Fruit fly (Drosophila melanogaster) whole organism, embryonic: ENCODE measurements around the gene Ppm1.

Experiments
- Abd-B ChIP-seq: fragments of 200-800 bp; sonication (Bioruptor generic); optimal IDR thresholded peaks from 2 replicates; lab custom pipeline; 2018; ENCODE audit warnings: missing biosample characterization, mild to moderate bottlenecking, missing genetic modification characterization, moderate library complexity
- CG34376 ChIP-seq: fragments of 200-800 bp; sonication (Bioruptor generic); optimal IDR thresholded peaks from 2 replicates; lab custom pipeline; 2018; ENCODE audit warnings: missing biosample characterization, mild to moderate bottlenecking, missing genetic modification characterization
- CG3838 ChIP-seq: fragments of 200-800 bp; sonication (Bioruptor generic); optimal IDR thresholded peaks from 3 replicates; lab custom pipeline; 2016; ENCODE audit warnings: missing biosample characterization, missing genetic modification characterization
- CG6854 ChIP-seq: fragments of 200-800 bp; sonication (Bioruptor generic); optimal IDR thresholded peaks from 3 replicates; lab custom pipeline; 2017; ENCODE audit warnings: missing biosample characterization, mild to moderate bottlenecking, missing genetic modification characterization
- Hand ChIP-seq: fragments of 200-800 bp; sonication (Bioruptor generic); optimal IDR thresholded peaks from 2 replicates; lab custom pipeline; 2017; ENCODE audit warnings: mild to moderate bottlenecking, missing biosample characterization, missing genetic modification reagents, missing genetic modification characterization
- Hmx ChIP-seq: fragments of 200-800 bp; sonication (Bioruptor generic); optimal IDR thresholded peaks from 2 replicates; lab custom pipeline; 2016; ENCODE audit warnings: missing biosample characterization, missing genetic modification characterization
- Lpt ChIP-seq: fragments of >200 bp; optimal IDR thresholded peaks from 2 replicates; lab custom pipeline; 2018; ENCODE audit warnings: missing biosample characterization, missing genetic modification characterization
- Pdp1 ChIP-seq, 2 experiments: fragments of 200-800 bp; sonication (Bioruptor generic); optimal IDR thresholded peaks; 3 replicates each; lab custom pipeline; 2016; ENCODE audit warnings: missing biosample characterization in 2 of 2, missing genetic modification characterization in 2 of 2, mild to moderate bottlenecking in 1 of 2, moderate library complexity in 1 of 2
- Poxn ChIP-seq: fragments of 200-800 bp; sonication (Bioruptor generic); IDR thresholded peaks from 2 replicates; pipeline ENCODE4 v1.3.6; 2022; ENCODE audit warnings: missing biosample characterization, missing genetic modification characterization
- luna ChIP-seq: fragments of 200-800 bp; sonication (Bioruptor generic); optimal IDR thresholded peaks from 2 replicates; lab custom pipeline; 2016; ENCODE audit warnings: missing biosample characterization, missing genetic modification characterization
- sens-2 ChIP-seq: fragments of 200-800 bp; sonication (Bioruptor generic); IDR thresholded peaks from 2 replicates; pipeline ENCODE4 v1.3.6; 2022; ENCODE audit warnings: missing biosample characterization, missing genetic modification characterization
- slou ChIP-seq: fragments of 200-800 bp; sonication (Bioruptor generic); optimal IDR thresholded peaks from 3 replicates; lab custom pipeline; 2016; ENCODE audit warnings: missing biosample characterization, missing genetic modification characterization
- usp ChIP-seq: fragments of >200 bp; optimal IDR thresholded peaks from 2 replicates; lab custom pipeline; 2017; ENCODE audit warnings: missing biosample characterization, missing genetic modification characterization

- TF ChIP-seq CG34376 (GFP tag; lab: Kevin White, UChicago) (no peak), Abd-B (GFP tag; lab: Kevin White, UChicago) (no peak), CG6854 (GFP tag; lab: Kevin White, UChicago) (no peak), Hmx (GFP tag; lab: Kevin White, UChicago) (no peak), luna (GFP tag; lab: Kevin White, UChicago) (no peak), Pdp1 (GFP tag; optimal IDR thresholded peaks at IDR 0.05; lab: Kevin White, UChicago) (no peak), usp (no peak), Hand (GFP tag; lab: Kevin White, UChicago) (no peak), CG3838 (GFP tag; lab: Kevin White, UChicago) (no peak), sens-2 (GFP tag; lab: Robert Waterston, UW) (no peak), Lpt (GFP tag; lab: Kevin White, UChicago) (no peak), slou (GFP tag; lab: Kevin White, UChicago) (no peak), Poxn (GFP tag; lab: Robert Waterston, UW) (no peak)
Observed at dm6 chr3L:563951-564350, 17.2 kb upstream of the Ppm1 start.
